Worm (Caenorhabditis elegans): ENCODE measurements around the gene cec-2.

Gene cec-2

DNA sequence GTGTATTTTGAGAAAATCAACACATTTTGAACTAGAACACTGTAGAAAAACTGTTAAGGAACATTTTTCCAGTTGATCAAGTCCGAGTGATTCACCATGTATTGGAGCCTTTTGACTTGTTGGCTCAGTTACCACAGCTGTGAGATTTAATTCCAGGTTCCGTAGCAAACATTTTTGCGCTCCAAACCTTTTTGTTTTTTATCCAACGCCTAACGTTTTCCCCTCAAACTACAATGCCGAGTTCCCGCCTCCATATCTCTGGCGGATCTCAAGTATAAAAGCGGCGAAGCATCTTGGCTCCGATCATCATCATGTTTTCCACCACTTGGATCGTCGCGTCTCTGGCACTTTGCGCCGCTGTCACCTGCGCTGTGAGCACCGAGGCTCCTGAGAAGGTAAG lies 44.0 kb upstream of the cec-2 start, which contains the start of gene perm-2:
TSS of gene perm-2 (plus strand) at position 301 of the 400 bp plus-strand sequence.
- TF ChIP-seq ztf-1 (GFP tag; conservative IDR thresholded peaks at IDR 0.05): no peak
- TF ChIP-seq ceh-16 (tag; optimal IDR thresholded peaks at IDR 0.05): no peak
- no peak for TF ChIP-seq peb-1 (tag; optimal IDR thresholded peaks at IDR 0.05)
- TF ChIP-seq Y55F3AM.14 (GFP tag; optimal IDR thresholded peaks at IDR 0.05): no peak
- no peak for TF ChIP-seq nhr-237 (tag; optimal IDR thresholded peaks at IDR 0.05)
- no peak for TF ChIP-seq blmp-1 (tag; optimal IDR thresholded peaks at IDR 0.05; ENCODE audit: insufficient read depth)
- no peak for TF ChIP-seq unc-62 (GFP tag; optimal IDR thresholded peaks at IDR 0.05)
- TF ChIP-seq lin-11 (tag; optimal IDR thresholded peaks at IDR 0.05): no peak
- TF ChIP-seq nhr-10 (tag; optimal IDR thresholded peaks at IDR 0.05): no peak
- TF ChIP-seq lin-13 (GFP tag; optimal IDR thresholded peaks at IDR 0.05): no peak
- TF ChIP-seq sem-4 (tag; optimal IDR thresholded peaks at IDR 0.05): no peak
- TF ChIP-seq gmeb-1 (tag; optimal IDR thresholded peaks at IDR 0.05): no peak
- TF ChIP-seq snpc-4 (tag; optimal IDR thresholded peaks at IDR 0.05): no peak
- no peak for TF ChIP-seq mab-5 (tag; optimal IDR thresholded peaks at IDR 0.05)
- no peak for TF ChIP-seq zag-1 (tag; optimal IDR thresholded peaks at IDR 0.05)
- TF ChIP-seq ZK546.5 (tag; optimal IDR thresholded peaks at IDR 0.05): no peak
- TF ChIP-seq ztf-4 (tag; optimal IDR thresholded peaks at IDR 0.05): no peak
- TF ChIP-seq C34F6.9 (tag; optimal IDR thresholded peaks at IDR 0.05): no peak
- TF ChIP-seq nhr-25 (tag; optimal IDR thresholded peaks at IDR 0.05): no peak
- no peak for TF ChIP-seq elt-3 (tag; optimal IDR thresholded peaks at IDR 0.05)

DNA sequence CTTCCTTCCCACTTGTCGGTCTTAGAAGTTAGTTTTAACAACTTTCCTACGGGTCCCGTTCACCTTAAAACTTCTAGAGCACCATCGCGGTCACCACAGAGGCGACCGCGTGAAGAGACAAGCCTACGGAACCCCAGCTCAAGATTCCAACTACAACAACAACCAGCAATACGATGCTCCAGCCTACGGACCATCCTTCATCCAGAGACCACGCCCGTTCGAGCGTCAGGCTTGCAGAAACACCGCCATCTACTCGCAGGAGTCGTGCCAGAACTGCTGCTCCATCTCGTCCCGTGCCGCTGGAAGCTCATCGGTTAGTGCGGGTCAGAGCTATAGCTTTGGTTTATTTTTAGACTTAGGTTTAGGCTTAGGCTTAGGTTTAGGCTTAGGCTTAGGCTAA lies 42.7 kb upstream of the cec-2 start:
- TF ChIP-seq nhr-77 (tag; optimal IDR thresholded peaks at IDR 0.05) (no peak), Y55F3AM.14 (GFP tag; optimal IDR thresholded peaks at IDR 0.05) (no peak)

DNA sequence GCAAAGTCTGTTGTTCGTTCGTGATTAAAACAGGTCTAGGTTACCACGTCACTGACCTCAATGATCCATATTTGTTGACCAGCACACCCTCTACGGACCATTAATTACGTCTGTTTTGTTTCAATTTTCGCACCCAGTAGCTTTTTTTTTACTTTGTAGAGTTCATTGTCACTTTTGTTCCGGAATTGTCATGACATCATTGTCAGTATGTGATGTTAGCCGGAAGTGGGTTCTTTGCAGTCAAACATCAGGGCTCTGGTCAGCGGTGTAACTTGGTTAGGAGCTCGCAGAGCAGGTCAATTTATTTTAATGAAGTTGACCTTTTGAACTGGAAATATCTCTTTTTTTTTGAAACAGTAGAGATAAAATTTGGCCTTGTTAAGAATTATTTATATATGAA lies 33.9 kb upstream of the cec-2 start, which contains the start of gene C44B12.6:
TSS of gene C44B12.6 (minus strand) at position 101 of the 400 bp plus-strand sequence.
- TF ChIP-seq crh-2 (tag; optimal IDR thresholded peaks at IDR 0.05): no peak
- no peak for TF ChIP-seq ama-1 (optimal IDR thresholded peaks at IDR 0.05)
- no peak for TF ChIP-seq nhr-12 (tag; optimal IDR thresholded peaks at IDR 0.05)
- TF ChIP-seq R02D3.7 (tag; optimal IDR thresholded peaks at IDR 0.05): no peak
- no peak for TF ChIP-seq aly-2 (tag; optimal IDR thresholded peaks at IDR 0.05)
- no peak for TF ChIP-seq nhr-21 (tag; optimal IDR thresholded peaks at IDR 0.05)
- TF ChIP-seq fos-1 (tag; optimal IDR thresholded peaks at IDR 0.05): no peak
- TF ChIP-seq unc-39 (tag; optimal IDR thresholded peaks at IDR 0.05): no peak
- no peak for TF ChIP-seq gmeb-1 (tag; optimal IDR thresholded peaks at IDR 0.05)

DNA sequence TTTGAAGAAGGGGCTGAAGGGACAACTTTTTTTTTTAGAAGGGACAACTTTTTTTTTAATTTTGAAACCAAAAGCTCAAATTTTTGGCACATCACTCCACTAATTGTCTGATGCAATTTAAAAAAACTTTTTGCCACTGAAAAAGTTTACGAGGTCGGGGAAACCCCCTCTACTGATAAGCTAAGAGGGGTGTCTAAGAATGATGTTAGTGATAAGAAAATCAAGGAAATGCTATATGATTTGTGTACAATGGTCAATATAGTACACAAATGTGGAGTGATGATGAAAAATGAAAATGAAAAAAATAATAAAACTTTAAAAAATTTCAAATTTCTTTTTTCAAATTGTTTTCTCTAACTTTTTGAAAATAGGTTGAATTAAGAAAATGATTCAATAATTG lies 22.9 kb upstream of the cec-2 start:
- peak; percentile 79 for TF ChIP-seq sma-9 (GFP tag; optimal IDR thresholded peaks at IDR 0.05)
- no peak for TF ChIP-seq sma-9 (tag; optimal IDR thresholded peaks at IDR 0.05)
- no peak for TF ChIP-seq lin-11 (tag; optimal IDR thresholded peaks at IDR 0.05)
- TF ChIP-seq lin-13 (GFP tag; optimal IDR thresholded peaks at IDR 0.05): no peak
- TF ChIP-seq F13H6.1 (tag; optimal IDR thresholded peaks at IDR 0.05): peak; percentile 6
- TF ChIP-seq crh-2 (tag; optimal IDR thresholded peaks at IDR 0.05): peak; percentile 18
- no peak for TF ChIP-seq ztf-11 (tag; optimal IDR thresholded peaks at IDR 0.05)
- TF ChIP-seq fos-1 (tag; optimal IDR thresholded peaks at IDR 0.05): peak; percentile 79

DNA sequence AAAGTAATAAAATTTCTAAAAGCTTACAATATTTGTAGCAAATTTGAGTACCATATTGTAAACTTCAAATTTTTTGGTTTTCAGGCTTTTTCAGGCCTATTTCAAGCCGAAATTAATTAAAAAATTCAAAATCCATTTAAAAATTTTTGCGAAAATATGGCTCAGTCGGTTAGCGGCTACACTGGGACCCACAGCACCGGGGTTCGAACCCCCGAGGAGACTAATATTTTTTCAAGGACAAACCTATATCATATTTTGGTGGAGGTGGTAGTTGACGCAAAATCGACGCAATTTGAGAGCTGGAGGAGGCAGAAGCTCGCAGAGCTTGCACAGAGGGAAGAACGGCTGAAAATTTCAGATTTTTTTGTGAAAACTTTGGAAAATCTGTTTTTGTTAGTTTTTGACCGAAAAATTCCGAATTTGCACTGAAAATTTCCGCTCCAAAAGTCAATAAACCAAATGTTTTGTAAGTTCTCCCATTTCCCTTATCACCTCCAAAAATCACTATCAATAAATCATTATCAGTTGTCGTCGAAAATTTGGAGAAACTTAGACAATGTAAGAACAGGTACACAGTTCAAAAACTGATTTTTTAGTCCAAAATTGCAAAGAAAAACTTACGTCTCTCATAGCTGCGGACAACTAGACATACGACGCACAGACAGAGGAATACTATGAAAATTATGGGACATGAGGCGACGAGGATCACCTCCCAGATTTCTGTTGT lies 21.9 kb upstream of the cec-2 start:
- peak; percentile 62 for TF ChIP-seq fos-1 (tag; optimal IDR thresholded peaks at IDR 0.05)
- TF ChIP-seq sma-9 (GFP tag; optimal IDR thresholded peaks at IDR 0.05): peak; percentile 56
- no peak for TF ChIP-seq sma-9 (tag; optimal IDR thresholded peaks at IDR 0.05)
- no peak for TF ChIP-seq snpc-4 (tag; optimal IDR thresholded peaks at IDR 0.05)

DNA sequence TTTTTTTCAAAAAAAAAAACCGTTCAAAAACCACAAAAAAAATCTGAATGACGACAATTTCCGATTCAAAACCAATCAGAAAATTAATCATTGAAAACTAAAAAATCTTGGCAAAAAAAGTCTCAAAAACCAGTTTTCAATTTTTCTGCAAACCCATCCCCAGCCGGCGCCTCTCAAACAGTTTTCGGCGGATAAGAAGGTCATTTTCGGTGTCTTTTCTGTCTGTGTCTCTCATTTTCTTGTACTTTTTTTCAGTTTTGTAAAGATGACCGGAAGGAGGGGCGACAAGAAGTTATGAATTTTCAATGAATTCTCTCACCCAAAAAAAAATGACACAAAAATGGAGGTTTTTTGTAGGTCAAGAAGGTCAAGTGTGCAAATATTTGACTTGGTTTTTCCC lies 15.3 kb upstream of the cec-2 start:
- TF ChIP-seq nhr-237 (tag; optimal IDR thresholded peaks at IDR 0.05) (no peak), nhr-25 (tag; optimal IDR thresholded peaks at IDR 0.05) (peak; percentile 38)
